Fruit fly (Drosophila melanogaster) whole organism, pupa: Measurements from ENCODE around the gene CG18598.

Experiments used
- CG15710 ChIP-seq: fragments of 200-800 bp; sonication (Bioruptor generic); optimal IDR thresholded peaks from 2 replicates; lab custom pipeline; 2018; ENCODE audit warnings: missing biosample characterization, mild to moderate bottlenecking, missing genetic modification characterization, moderate library complexity
- CG17806 ChIP-seq: fragments of 200-800 bp; sonication (Bioruptor generic); optimal IDR thresholded peaks from 2 replicates; lab custom pipeline; 2018; ENCODE audit warnings: missing biosample characterization, mild to moderate bottlenecking, missing genetic modification characterization, moderate library complexity
- CG34367 ChIP-seq: fragments of 200-800 bp; sonication (Bioruptor generic); optimal IDR thresholded peaks from 2 replicates; lab custom pipeline; 2018; ENCODE audit warnings: missing biosample characterization, mild to moderate bottlenecking, missing genetic modification characterization
- CG4496 ChIP-seq: fragments of 200-800 bp; sonication (Bioruptor generic); IDR thresholded peaks from 3 replicates; pipeline ENCODE4 v1.3.6; 2022; ENCODE audit warnings: missing biosample characterization, missing genetic modification characterization
- CG8159 ChIP-seq: fragments of 200-800 bp; sonication (Bioruptor generic); optimal IDR thresholded peaks from 3 replicates; lab custom pipeline; 2018; ENCODE audit warnings: missing biosample characterization, mild to moderate bottlenecking, missing genetic modification characterization, moderate library complexity
- CG8301 ChIP-seq: fragments of 200-800 bp; sonication (Bioruptor generic); optimal IDR thresholded peaks from 2 replicates; lab custom pipeline; 2018; ENCODE audit warnings: missing biosample characterization, mild to moderate bottlenecking, missing genetic modification characterization
- Ets98B ChIP-seq: fragments of 200-800 bp; sonication (Bioruptor generic); IDR thresholded peaks from 2 replicates; pipeline ENCODE4 v1.3.6; 2022; ENCODE audit warnings: missing biosample characterization, missing genetic modification characterization
- Pif1A ChIP-seq: fragments of 200-800 bp; sonication (Bioruptor generic); optimal IDR thresholded peaks from 3 replicates; lab custom pipeline; 2016; ENCODE audit warnings: missing biosample characterization, missing genetic modification characterization
- Snoo ChIP-seq: fragments of 200-800 bp; sonication (Bioruptor generic); optimal IDR thresholded peaks from 3 replicates; lab custom pipeline; 2017; ENCODE audit warnings: missing biosample characterization, mild to moderate bottlenecking, missing genetic modification characterization, inconsistent platforms

dm6 chr3R:18226809-18227157, 24.1 kb upstream of the CG18598 start:
- no peak for TF ChIP-seq CG17806
- TF ChIP-seq CG34367 (tag; lab: Kevin White, UChicago), result no peak
- TF ChIP-seq Snoo (tag; lab: Kevin White, UChicago), result no peak
- no peak for TF ChIP-seq CG8301 (tag; lab: Kevin White, UChicago)
- peak; percentile 24; the same call in 2 of the 3 replicates for TF ChIP-seq CG4496 (GFP tag; lab: Robert Waterston, UW)
- TF ChIP-seq CG8159, result no peak
- TF ChIP-seq CG15710 (tag; lab: Kevin White, UChicago), result no peak
- TF ChIP-seq Pif1A (GFP tag; lab: Kevin White, UChicago), result no peak
- TF ChIP-seq Ets98B (GFP tag; lab: Robert Waterston, UW), result no peak
